Worm (Caenorhabditis elegans) whole organism, L4 larva: ENCODE data around the gene tbc-3.

Experiments used
- D1046.2 ChIP-seq: fragments of 200-800 bp; sonication (Bioruptor generic); IDR thresholded peaks from 2 replicates; pipeline ENCODE4 v1.3.6; 2022; ENCODE audit warnings: missing genetic modification characterization, missing compliant biosample characterization
- F37D6.2 ChIP-seq: sonication (generic microtip); optimal IDR thresholded peaks from 2 replicates; lab custom pipeline; 2016; ENCODE audit warnings: mild to moderate bottlenecking, missing genetic modification characterization, missing compliant biosample characterization
- R02D3.7 ChIP-seq: fragments of 150-350 bp; sonication (generic microtip); optimal IDR thresholded peaks from 3 replicates; lab custom pipeline; 2014; ENCODE audit warnings: missing biosample characterization, missing genetic modification characterization
- Y75B8A.6 ChIP-seq: fragments of 200-800 bp; sonication (Bioruptor generic); IDR thresholded peaks from 2 replicates; pipeline ENCODE4 v1.3.6; 2022; ENCODE audit warnings: missing genetic modification reagents, missing genetic modification characterization, missing compliant biosample characterization
- ZK546.5 ChIP-seq, 2 experiments: sonication (generic microtip); optimal IDR thresholded peaks; 2 replicates each; lab custom pipeline; 2017; ENCODE audit warnings: missing biosample characterization in 2 of 2, missing genetic modification characterization in 2 of 2
- dmd-6 ChIP-seq: fragments of 200-800 bp; sonication (Bioruptor generic); IDR thresholded peaks from 2 replicates; pipeline ENCODE4 v1.3.6; 2022; ENCODE audit warnings: missing genetic modification reagents, missing genetic modification characterization, missing compliant biosample characterization
- dmd-9 ChIP-seq: fragments of 200-800 bp; sonication (Bioruptor generic); IDR thresholded peaks from 2 replicates; pipeline ENCODE4 v1.3.6; 2022; ENCODE audit warnings: missing genetic modification reagents, missing genetic modification characterization, missing compliant biosample characterization
- dve-1 ChIP-seq: sonication (generic microtip); optimal IDR thresholded peaks from 2 replicates; lab custom pipeline; 2017; ENCODE audit warnings: antibody characterized with exemption, mild to moderate bottlenecking, missing genetic modification characterization, missing compliant biosample characterization; ENCODE audit not compliant: insufficient read depth
- fkh-10 ChIP-seq: fragments of 150-350 bp; optimal IDR thresholded peaks from 2 replicates; lab custom pipeline; 2014; ENCODE audit warnings: missing biosample characterization, missing genetic modification reagents, missing genetic modification characterization
- hlh-11 ChIP-seq: fragments of 200-800 bp; sonication (Bioruptor generic); optimal IDR thresholded peaks from 2 replicates; lab custom pipeline; 2018; ENCODE audit warnings: mild to moderate bottlenecking, missing genetic modification characterization, missing compliant biosample characterization
- jun-1 ChIP-seq: fragments of 150-350 bp; optimal IDR thresholded peaks from 2 replicates; lab custom pipeline; 2014; ENCODE audit warnings: missing biosample characterization, missing genetic modification reagents, missing genetic modification characterization
- lin-29 ChIP-seq: fragments of 200-800 bp; sonication (Bioruptor generic); IDR thresholded peaks from 2 replicates; pipeline ENCODE4 v1.3.6; 2022; ENCODE audit warnings: missing genetic modification reagents, missing genetic modification characterization, missing compliant biosample characterization
- madf-9 ChIP-seq: fragments of 200-800 bp; sonication (Bioruptor generic); conservative IDR thresholded peaks from 2 replicates; pipeline ENCODE4 v1.3.6; 2022; ENCODE audit warnings: missing genetic modification reagents, missing genetic modification characterization, missing compliant biosample characterization
- nhr-10 ChIP-seq: fragments of 150-350 bp; optimal IDR thresholded peaks from 2 replicates; lab custom pipeline; 2014; ENCODE audit warnings: missing biosample characterization, missing genetic modification characterization
- nhr-11 ChIP-seq: fragments of 150-350 bp; optimal IDR thresholded peaks from 2 replicates; lab custom pipeline; 2014; ENCODE audit warnings: missing biosample characterization, missing genetic modification characterization
- nhr-41 ChIP-seq: fragments of 200-800 bp; sonication (Bioruptor generic); IDR thresholded peaks from 2 replicates; pipeline ENCODE4 v1.3.6; 2022; ENCODE audit warnings: missing genetic modification reagents, missing genetic modification characterization, missing compliant biosample characterization
- nhr-6 ChIP-seq: fragments of 150-350 bp; optimal IDR thresholded peaks from 2 replicates; lab custom pipeline; 2014; ENCODE audit warnings: missing biosample characterization, missing genetic modification characterization
- nhr-76 ChIP-seq: fragments of 150-350 bp; optimal IDR thresholded peaks from 2 replicates; lab custom pipeline; 2014; ENCODE audit warnings: missing biosample characterization, missing genetic modification characterization
- sdz-12 ChIP-seq: fragments of 200-800 bp; sonication (Bioruptor generic); optimal IDR thresholded peaks from 2 replicates; lab custom pipeline; 2018; ENCODE audit warnings: mild to moderate bottlenecking, missing genetic modification characterization, missing compliant biosample characterization
- set-16 ChIP-seq: fragments of 200-800 bp; sonication (Bioruptor generic); IDR thresholded peaks from 2 replicates; pipeline ENCODE4 v1.3.6; 2022; ENCODE audit warnings: missing genetic modification reagents, missing genetic modification characterization, missing compliant biosample characterization
- tag-97 ChIP-seq: fragments of 200-800 bp; sonication (Bioruptor generic); IDR thresholded peaks from 2 replicates; pipeline ENCODE4 v1.3.6; 2022; ENCODE audit warnings: missing genetic modification characterization, missing compliant biosample characterization
- unc-62 ChIP-seq, 3 experiments: fragments of 150-350 bp in 1 of 3; sonication (generic microtip); optimal IDR thresholded peaks in 2 of 3; peaks in 1 of 3; 1 replicate in 1 of 3; 2 replicates in 2 of 3; lab custom pipeline; 2014 to 2017; ENCODE audit warnings: missing biosample characterization in 3 of 3, missing genetic modification characterization in 3 of 3, missing genetic modification reagents in 3 of 3, missing genotype in 1 of 3
- zfp-2 ChIP-seq: sonication (generic microtip); optimal IDR thresholded peaks from 2 replicates; lab custom pipeline; 2016; ENCODE audit warnings: mild to moderate bottlenecking, missing genetic modification characterization, missing compliant biosample characterization
- zfp-3 ChIP-seq: fragments of 200-800 bp; sonication (Bioruptor generic); conservative IDR thresholded peaks from 2 replicates; pipeline ENCODE4 v1.3.6; 2022; ENCODE audit warnings: missing genetic modification reagents, missing genetic modification characterization, missing compliant biosample characterization

The tbc-3 gene

ce11 chrIV:9933580-9933979 lies 34.8 kb downstream of the tbc-3 start, which contains the start of gene spe-29:
spe-29 (plus strand) TSS chrIV:9933880.
- 0 out of 2 replicates have a peak, but pooled peaks have one; percentile 18 for TF ChIP-seq set-16 (GFP tag; lab: Robert Waterston, UW)
- no peak for TF ChIP-seq dmd-9

- TF ChIP-seq unc-62 (GFP tag; optimal IDR thresholded peaks at IDR 0.05 in 1 of 2; lab: Kevin White, UChicago) (peak in 1 of 2 experiments; percentile 99), unc-62 (tag; optimal IDR thresholded peaks at IDR 0.05; lab: Kevin White, UChicago) (no peak), sdz-12 (GFP tag; lab: Kevin White, UChicago) (no peak)
Observed at ce11 chrIV:9943214-9943613, 44.4 kb downstream of the tbc-3 start.

DNA sequence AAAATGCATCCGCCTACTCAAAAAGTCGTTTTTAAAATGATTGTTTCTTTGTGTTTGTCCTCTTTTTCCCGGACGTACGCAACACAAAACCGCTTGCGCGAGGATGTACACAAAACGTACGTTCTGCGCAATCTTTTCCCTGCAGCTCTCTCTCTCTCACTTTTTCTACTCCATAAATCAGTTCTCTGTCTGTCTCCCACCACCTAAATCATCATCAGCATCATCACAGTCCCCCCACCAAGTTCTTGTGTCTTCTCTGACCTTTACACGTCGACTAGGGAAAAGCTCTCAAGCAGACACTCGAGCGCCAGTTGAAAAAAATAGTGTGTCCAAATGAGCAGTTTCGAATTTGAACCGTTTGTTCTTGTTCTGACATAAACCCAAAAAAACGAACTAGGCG lies 45.5 kb downstream of the tbc-3 start:
- TF ChIP-seq nhr-10 (no peak), nhr-76 (tag; lab: Kevin White, UChicago) (no peak), fkh-10 (no peak), madf-9 (GFP tag; lab: Robert Waterston, UW) (no peak), sdz-12 (GFP tag; lab: Kevin White, UChicago) (no peak), R02D3.7 (tag; lab: Kevin White, UChicago) (no peak), dve-1 (tag; lab: Kevin White, UChicago) (no peak), ZK546.5 (tag; optimal IDR thresholded peaks at IDR 0.05; lab: Kevin White, UChicago) (no peak), zfp-3 (no peak), Y75B8A.6 (GFP tag; lab: Robert Waterston, UW) (no peak), dmd-9 (no peak), zfp-2 (no peak), lin-29 (no peak), nhr-41 (GFP tag; lab: Robert Waterston, UW) (no peak), F37D6.2 (tag; lab: Kevin White, UChicago) (no peak), dmd-6 (GFP tag; lab: Robert Waterston, UW) (no peak)

- TF ChIP-seq D1046.2 (GFP tag; lab: Robert Waterston, UW) (no peak), unc-62 (GFP tag; optimal IDR thresholded peaks at IDR 0.05 in 1 of 2; lab: Kevin White, UChicago) (peak in 1 of 2 experiments; percentile 86), unc-62 (tag; optimal IDR thresholded peaks at IDR 0.05; lab: Kevin White, UChicago) (no peak), hlh-11 (peak; percentile 34), zfp-2 (no peak), jun-1 (tag; lab: Kevin White, UChicago) (no peak), nhr-10 (no peak), nhr-11 (tag; lab: Kevin White, UChicago) (peak; percentile 53), nhr-6 (tag; lab: Kevin White, UChicago) (no peak), tag-97 (no peak)
- TF ChIP-seq, all 104 proteins: peak for 3
Observed at ce11 chrIV:9948035-9948434, 49.2 kb downstream of the tbc-3 start.
